Worm (Caenorhabditis elegans) whole organism, midembryonic: ENCODE measurements around the gene fbxa-50.
"Not testable (repeated sequence)": the region's sequence is repeated elsewhere in the genome, so short reads cannot be mapped to it uniquely, and the experiment has no call there.

ENCODE experiments used
- flt-1 ChIP-seq: fragments of 200-800 bp; sonication (Bioruptor generic); IDR thresholded peaks from 2 replicates; pipeline ENCODE4 v1.3.6; 2022; ENCODE audit warnings: missing genetic modification characterization, missing compliant biosample characterization
- klf-2 ChIP-seq: fragments of 200-800 bp; sonication (Bioruptor generic); conservative IDR thresholded peaks from 2 replicates; pipeline ENCODE4 v1.3.6; 2022; ENCODE audit warnings: missing genetic modification reagents, missing genetic modification characterization, missing compliant biosample characterization
- med-1 ChIP-seq: sonication (generic microtip); optimal IDR thresholded peaks from 2 replicates; lab custom pipeline; 2017; ENCODE audit warnings: missing genetic modification characterization, mild to moderate bottlenecking, missing compliant biosample characterization, antibody characterized with exemption, missing genetic modification reagents; ENCODE audit not compliant: insufficient read depth
- ref-1 ChIP-seq: fragments of 200-800 bp; sonication (Bioruptor generic); conservative IDR thresholded peaks from 2 replicates; pipeline ENCODE4 v1.3.6; 2022; ENCODE audit warnings: missing genetic modification reagents, missing genetic modification characterization, missing compliant biosample characterization
- tab-1 ChIP-seq: fragments of 200-800 bp; sonication (Bioruptor generic); IDR thresholded peaks from 2 replicates; pipeline ENCODE4 v1.3.6; 2022; ENCODE audit warnings: missing genetic modification characterization, missing compliant biosample characterization
- ztf-23 ChIP-seq: fragments of 200-800 bp; sonication (Bioruptor generic); IDR thresholded peaks from 2 replicates; pipeline ENCODE4 v1.3.6; 2022; ENCODE audit warnings: missing genetic modification reagents, missing genetic modification characterization, missing compliant biosample characterization
- ztf-29 ChIP-seq: fragments of 200-800 bp; sonication (Bioruptor generic); IDR thresholded peaks from 2 replicates; pipeline ENCODE4 v1.3.6; 2022; ENCODE audit warnings: missing genetic modification reagents, missing genetic modification characterization, missing compliant biosample characterization

- not testable (repeated sequence) for TF ChIP-seq ztf-23 (GFP tag; lab: Robert Waterston, UW); ztf-29 (GFP tag; lab: Robert Waterston, UW); med-1 (GFP tag; lab: Kevin White, UChicago); ref-1; tab-1 (GFP tag; lab: Robert Waterston, UW); klf-2 (GFP tag; lab: Robert Waterston, UW); flt-1
Measured at ce11 chrIII:1258358-1258757, 30.0 kb downstream of the fbxa-50 start, which contains the start of gene fbxa-78.
